Worm (Caenorhabditis elegans): Measurements from ENCODE around the gene snf-10.

DNA sequence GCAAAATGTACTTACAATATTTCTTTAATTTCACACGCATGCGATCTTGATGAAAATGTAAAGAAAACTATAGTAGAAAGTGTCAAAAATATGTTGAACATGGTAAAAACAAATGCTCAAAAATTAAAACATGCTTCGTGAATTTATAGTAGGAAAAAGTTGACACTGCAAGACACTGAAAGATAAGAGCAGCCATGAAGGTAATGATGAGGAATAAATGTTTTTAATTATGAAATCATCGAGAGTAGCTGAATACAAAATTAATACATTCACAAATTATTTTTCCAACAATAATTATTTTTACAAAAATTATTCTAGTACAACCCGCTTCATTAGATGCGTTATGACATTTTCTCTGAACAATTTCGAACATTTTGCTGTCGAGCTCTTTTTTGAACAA lies 23.7 kb downstream of the snf-10 start, which contains the start of gene F15H10.10:
- no peak for TF ChIP-seq W03F9.2 (tag; optimal IDR thresholded peaks at IDR 0.05)
- no peak for TF ChIP-seq him-1 (tag; optimal IDR thresholded peaks at IDR 0.05)
- no peak for TF ChIP-seq dao-5 (tag; optimal IDR thresholded peaks at IDR 0.05)
